Worm (Caenorhabditis elegans): ENCODE results near the gene F40G9.15.

DNA sequence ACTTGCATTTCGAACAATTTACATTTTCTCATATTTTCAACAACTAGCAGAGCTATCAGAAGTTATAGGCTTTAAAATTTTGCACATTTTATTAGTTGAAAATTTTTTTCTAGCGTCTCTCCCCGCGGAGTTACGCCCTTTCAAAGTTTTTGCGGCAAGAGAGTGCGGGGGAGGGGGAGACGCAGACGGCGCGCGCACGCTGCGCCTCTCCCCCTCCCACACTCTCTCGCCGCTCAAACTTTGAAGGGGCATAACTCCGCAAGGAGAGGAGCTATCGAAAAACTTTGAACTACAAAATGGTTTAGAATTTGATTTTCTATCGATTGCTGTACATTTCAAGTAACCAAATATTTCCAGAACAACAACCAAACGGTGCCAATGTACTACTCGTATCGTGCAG is 44.9 kb downstream of the F40G9.15 start:
- TF ChIP-seq aly-1 (tag; optimal IDR thresholded peaks at IDR 0.05): no peak
- peak; percentile 45; the same call in 1 of the 2 replicates for TF ChIP-seq pes-1 (GFP tag; IDR thresholded peaks at IDR 0.05)
- no peak for TF ChIP-seq F13C5.2 (tag; optimal IDR thresholded peaks at IDR 0.05)

Measured in whole organism, early embryonic.